Worm (Caenorhabditis elegans) whole organism, L1 larva: Measurements from ENCODE around the gene srw-62.

ENCODE experiments used
- blmp-1 ChIP-seq: fragments of 150-350 bp; optimal IDR thresholded peaks from 2 replicates; lab custom pipeline; 2014; ENCODE audit warnings: missing biosample characterization, missing genetic modification characterization
- ceh-63 ChIP-seq: fragments of 200-800 bp; sonication (Bioruptor generic); optimal IDR thresholded peaks from 2 replicates; lab custom pipeline; 2018; ENCODE audit warnings: mild to moderate bottlenecking, missing genetic modification characterization, missing compliant biosample characterization
- ceh-82 ChIP-seq, 3 experiments: fragments of 150-350 bp in 1 of 3; sonication (generic microtip) in 2 of 3; optimal IDR thresholded peaks; 2 replicates each; lab custom pipeline; 2014 to 2017; ENCODE audit warnings: missing biosample characterization in 3 of 3, missing genetic modification characterization in 3 of 3
- ceh-90 ChIP-seq: sonication (generic microtip); optimal IDR thresholded peaks from 2 replicates; lab custom pipeline; 2016; ENCODE audit warnings: missing genetic modification characterization, missing compliant biosample characterization
- dpl-1 ChIP-seq, 3 experiments: fragments of 150-350 bp in 2 of 3; sonication (generic microtip) in 1 of 3; optimal IDR thresholded peaks; 2 replicates each; lab custom pipeline; 2014 to 2017; ENCODE audit warnings: missing biosample characterization in 3 of 3, missing genetic modification characterization in 3 of 3, missing genetic modification reagents in 3 of 3
- efl-1 ChIP-seq, 4 experiments: fragments of 150-350 bp; optimal IDR thresholded peaks in 3 of 4; peaks in 1 of 4; 1 replicate in 1 of 4; 2 replicates in 3 of 4; lab custom pipeline; 2014; ENCODE audit warnings: missing biosample characterization in 2 of 4, missing genetic modification characterization in 2 of 4, missing genetic modification reagents in 2 of 4
- egl-27 ChIP-seq, 2 experiments: fragments of 150-350 bp in 1 of 2; sonication (generic microtip); optimal IDR thresholded peaks; 3 replicates each; lab custom pipeline; 2017 to 2018; ENCODE audit warnings: missing biosample characterization in 2 of 2, missing genetic modification characterization in 2 of 2, missing genetic modification reagents in 2 of 2
- elt-2 ChIP-seq: sonication (generic microtip); optimal IDR thresholded peaks from 2 replicates; lab custom pipeline; 2016; ENCODE audit warnings: missing genetic modification characterization, mild to moderate bottlenecking, inconsistent platforms, missing compliant biosample characterization, missing genetic modification reagents
- fkh-10 ChIP-seq: sonication (generic microtip); optimal IDR thresholded peaks from 2 replicates; lab custom pipeline; 2017; ENCODE audit warnings: missing biosample characterization, missing genetic modification reagents, missing genetic modification characterization
- lin-13 ChIP-seq: fragments of 150-350 bp; optimal IDR thresholded peaks from 2 replicates; lab custom pipeline; 2014; ENCODE audit warnings: missing biosample characterization, missing genetic modification reagents, missing genetic modification characterization
- lin-14 ChIP-seq: fragments of 200-800 bp; sonication (Bioruptor generic); optimal IDR thresholded peaks from 2 replicates; lab custom pipeline; 2018; ENCODE audit warnings: mild to moderate bottlenecking, missing genetic modification characterization, moderate library complexity, missing compliant biosample characterization
- lin-35 ChIP-seq, 2 experiments: fragments of 150-350 bp; optimal IDR thresholded peaks; 2 replicates each; lab custom pipeline; 2014; ENCODE audit warnings: missing biosample characterization in 2 of 2, missing genetic modification characterization in 2 of 2, missing genetic modification reagents in 2 of 2
- lir-3 ChIP-seq: sonication (generic microtip); optimal IDR thresholded peaks from 2 replicates; lab custom pipeline; 2016; ENCODE audit warnings: mild to moderate bottlenecking, missing genetic modification characterization, moderate library complexity, missing compliant biosample characterization; ENCODE audit not compliant: poor library complexity
- lsy-2 ChIP-seq, 2 experiments: fragments of 150-350 bp; optimal IDR thresholded peaks; 2 replicates each; lab custom pipeline; 2014; ENCODE audit warnings: missing biosample characterization in 2 of 2, missing genetic modification characterization in 2 of 2
- mep-1 ChIP-seq: fragments of 150-350 bp; optimal IDR thresholded peaks from 2 replicates; lab custom pipeline; 2014; ENCODE audit warnings: missing biosample characterization, missing genetic modification characterization
- nhr-11 ChIP-seq: fragments of 150-350 bp; optimal IDR thresholded peaks from 2 replicates; lab custom pipeline; 2014; ENCODE audit warnings: missing biosample characterization, missing genetic modification characterization
- nhr-47 ChIP-seq: sonication (generic microtip); optimal IDR thresholded peaks from 2 replicates; lab custom pipeline; 2016; ENCODE audit warnings: mild to moderate bottlenecking, missing genetic modification characterization, moderate library complexity, missing compliant biosample characterization
- nhr-71 ChIP-seq: sonication (generic microtip); optimal IDR thresholded peaks from 2 replicates; lab custom pipeline; 2016; ENCODE audit warnings: mild to moderate bottlenecking, missing genetic modification characterization, moderate library complexity, missing compliant biosample characterization
- nhr-76 ChIP-seq: sonication (generic microtip); optimal IDR thresholded peaks from 2 replicates; lab custom pipeline; 2017; ENCODE audit warnings: missing biosample characterization, missing genetic modification characterization
- nhr-77 ChIP-seq: fragments of 150-350 bp; optimal IDR thresholded peaks from 2 replicates; lab custom pipeline; 2014; ENCODE audit warnings: missing biosample characterization, missing genetic modification characterization
- nhr-85 ChIP-seq: sonication (generic microtip); peaks from one replicate; lab custom pipeline; 2016; ENCODE audit warnings: missing genetic modification characterization, inconsistent platforms, missing compliant biosample characterization
- pqm-1 ChIP-seq: sonication (generic microtip); optimal IDR thresholded peaks from 3 replicates; lab custom pipeline; 2017; ENCODE audit warnings: missing biosample characterization, missing genetic modification characterization
- rnt-1 ChIP-seq: sonication (generic microtip); optimal IDR thresholded peaks from 2 replicates; lab custom pipeline; 2016; ENCODE audit warnings: mild to moderate bottlenecking, missing genetic modification characterization, moderate library complexity, missing compliant biosample characterization
- skn-1 ChIP-seq: fragments of 150-350 bp; optimal IDR thresholded peaks from 2 replicates; lab custom pipeline; 2014; ENCODE audit warnings: missing biosample characterization, missing genetic modification characterization
- snu-23 ChIP-seq: sonication (generic microtip); optimal IDR thresholded peaks from 2 replicates; lab custom pipeline; 2016; ENCODE audit warnings: missing genetic modification characterization, missing compliant biosample characterization
- sox-4 ChIP-seq: sonication (generic microtip); optimal IDR thresholded peaks from 2 replicates; lab custom pipeline; 2016; ENCODE audit warnings: missing genetic modification characterization, missing compliant biosample characterization
- swsn-7 ChIP-seq: sonication (generic microtip); optimal IDR thresholded peaks from 2 replicates; lab custom pipeline; 2016; ENCODE audit warnings: missing genetic modification characterization, missing compliant biosample characterization
- tbx-2 ChIP-seq: sonication (generic microtip); optimal IDR thresholded peaks from 2 replicates; lab custom pipeline; 2016; ENCODE audit warnings: missing genetic modification characterization, missing compliant biosample characterization
- tlp-1 ChIP-seq: fragments of 150-350 bp; optimal IDR thresholded peaks from 2 replicates; lab custom pipeline; 2014; ENCODE audit warnings: missing biosample characterization, missing genetic modification characterization
- unc-30 ChIP-seq: sonication (generic microtip); optimal IDR thresholded peaks from 2 replicates; lab custom pipeline; 2017; ENCODE audit warnings: missing biosample characterization, missing genetic modification characterization
- unc-62 ChIP-seq: fragments of 150-350 bp; optimal IDR thresholded peaks from 2 replicates; lab custom pipeline; 2014; ENCODE audit warnings: missing biosample characterization, missing genetic modification reagents, missing genetic modification characterization
- unc-98 ChIP-seq: fragments of 200-800 bp; sonication (Bioruptor generic); IDR thresholded peaks from 2 replicates; pipeline ENCODE4 v1.3.6; 2022; ENCODE audit warnings: missing genetic modification characterization, missing compliant biosample characterization
- ztf-11 ChIP-seq, 2 experiments: sonication (generic microtip); optimal IDR thresholded peaks; 2 replicates each; lab custom pipeline; 2016 to 2017; ENCODE audit warnings: missing genetic modification characterization in 2 of 2, missing biosample characterization in 1 of 2, missing compliant biosample characterization in 1 of 2

The srw-62 gene

ce11 chrII:7838661-7839060 lies 13.5 kb downstream of the srw-62 start:
- TF ChIP-seq nhr-85 (tag; lab: Kevin White, UChicago) (peak; percentile 33), unc-62 (GFP tag; lab: Kevin White, UChicago) (peak; percentile 17), lin-14 (GFP tag; lab: Kevin White, UChicago) (peak; percentile 83), unc-98 (GFP tag; lab: Robert Waterston, UW) (no peak), lsy-2 (tag; optimal IDR thresholded peaks at IDR 0.05; lab: Kevin White, UChicago) (peak; percentile 2 to 22), swsn-7 (peak; percentile 3), nhr-71 (tag; lab: Kevin White, UChicago) (peak; percentile 20), rnt-1 (peak; percentile 10), efl-1 (optimal IDR thresholded peaks at IDR 0.05; lab: Kevin White, UChicago) (peak; percentile 9 to 28), efl-1 (GFP tag; optimal IDR thresholded peaks at IDR 0.05 in 1 of 2; lab: Kevin White, UChicago) (peak in 1 of 2 experiments; percentile 13), ceh-82 (tag; optimal IDR thresholded peaks at IDR 0.05; lab: Kevin White, UChicago) (peak in 1 of 3 experiments; percentile 28), nhr-76 (tag; lab: Kevin White, UChicago) (no peak), nhr-11 (tag; lab: Kevin White, UChicago) (no peak), nhr-47 (peak; percentile 29), unc-30 (tag; lab: Kevin White, UChicago) (no peak), fkh-10 (GFP tag; lab: Kevin White, UChicago) (no peak)

- TF ChIP-seq mep-1 (tag; lab: Kevin White, UChicago) (no peak), skn-1 (no peak), lin-35 (GFP tag; optimal IDR thresholded peaks at IDR 0.05; lab: Kevin White, UChicago) (peak in 1 of 2 experiments; percentile 8), egl-27 (tag; optimal IDR thresholded peaks at IDR 0.05; lab: Kevin White, UChicago) (no peak), rnt-1 (peak; percentile 15), lin-14 (GFP tag; lab: Kevin White, UChicago) (peak; percentile 47), blmp-1 (peak; percentile 90)
Observed at ce11 chrII:7839703-7840102, 14.5 kb downstream of the srw-62 start.

ce11 chrII:7842053-7842452 lies 16.8 kb downstream of the srw-62 start, which contains the start of gene klp-3:
Gene klp-3 (plus strand): TSS chrII:7842353.
- TF ChIP-seq nhr-11 (tag; lab: Kevin White, UChicago) (no peak), elt-2 (tag; lab: Kevin White, UChicago) (no peak), nhr-85 (tag; lab: Kevin White, UChicago) (peak; percentile 61), lin-13 (GFP tag; lab: Kevin White, UChicago) (no peak), nhr-76 (tag; lab: Kevin White, UChicago) (no peak)

ce11 chrII:7845571-7846236 lies 20.5 kb downstream of the srw-62 start, which contains the start of gene T09A5.4:
Gene T09A5.4 (plus strand): TSS chrII:7846186.
- TF ChIP-seq snu-23 (no peak), ztf-11 (tag; optimal IDR thresholded peaks at IDR 0.05; lab: Kevin White, UChicago) (no peak), nhr-77 (tag; lab: Kevin White, UChicago) (peak; percentile 7), lin-14 (GFP tag; lab: Kevin White, UChicago) (peak; percentile 14), ceh-63 (GFP tag; lab: Kevin White, UChicago) (no peak), tbx-2 (tag; lab: Kevin White, UChicago) (no peak), dpl-1 (GFP tag; optimal IDR thresholded peaks at IDR 0.05; lab: Kevin White, UChicago) (peak in 1 of 3 experiments; percentile 18), lsy-2 (tag; optimal IDR thresholded peaks at IDR 0.05; lab: Kevin White, UChicago) (peak in 1 of 2 experiments; percentile 32), ceh-90 (no peak), nhr-71 (tag; lab: Kevin White, UChicago) (no peak), nhr-11 (tag; lab: Kevin White, UChicago) (no peak), pqm-1 (tag; lab: Kevin White, UChicago) (no peak), sox-4 (tag; lab: Kevin White, UChicago) (no peak), lir-3 (no peak), efl-1 (optimal IDR thresholded peaks at IDR 0.05; lab: Kevin White, UChicago) (peak in 1 of 2 experiments; percentile 10), efl-1 (GFP tag; optimal IDR thresholded peaks at IDR 0.05 in 1 of 2; lab: Kevin White, UChicago) (no peak), tlp-1 (tag; lab: Kevin White, UChicago) (no peak)
